Fruit fly (Drosophila melanogaster) Kc167 (cell line): ENCODE measurements around the gene CG12541.

ENCODE experiments used
- Myc ChIP-seq: fragments of >200 bp; optimal IDR thresholded peaks from 2 replicates; lab custom pipeline; 2017; ENCODE audit warnings: missing external identifiers
- Sin3A ChIP-seq: fragments of >200 bp; optimal IDR thresholded peaks from 2 replicates; lab custom pipeline; 2018; ENCODE audit warnings: missing external identifiers
- h ChIP-seq: fragments of >200 bp; optimal IDR thresholded peaks from 3 replicates; lab custom pipeline; 2018; ENCODE audit warnings: missing external identifiers
- insv ChIP-seq: fragments of >200 bp; optimal IDR thresholded peaks from 3 replicates; lab custom pipeline; 2018; ENCODE audit warnings: missing external identifiers
- psq ChIP-seq: fragments of >200 bp; optimal IDR thresholded peaks from 2 replicates; lab custom pipeline; 2017; ENCODE audit warnings: missing external identifiers
- ttk ChIP-seq: sonication (Bioruptor generic); optimal IDR thresholded peaks from 2 replicates; lab custom pipeline; 2017; ENCODE audit warnings: missing external identifiers

Gene CG12541

DNA sequence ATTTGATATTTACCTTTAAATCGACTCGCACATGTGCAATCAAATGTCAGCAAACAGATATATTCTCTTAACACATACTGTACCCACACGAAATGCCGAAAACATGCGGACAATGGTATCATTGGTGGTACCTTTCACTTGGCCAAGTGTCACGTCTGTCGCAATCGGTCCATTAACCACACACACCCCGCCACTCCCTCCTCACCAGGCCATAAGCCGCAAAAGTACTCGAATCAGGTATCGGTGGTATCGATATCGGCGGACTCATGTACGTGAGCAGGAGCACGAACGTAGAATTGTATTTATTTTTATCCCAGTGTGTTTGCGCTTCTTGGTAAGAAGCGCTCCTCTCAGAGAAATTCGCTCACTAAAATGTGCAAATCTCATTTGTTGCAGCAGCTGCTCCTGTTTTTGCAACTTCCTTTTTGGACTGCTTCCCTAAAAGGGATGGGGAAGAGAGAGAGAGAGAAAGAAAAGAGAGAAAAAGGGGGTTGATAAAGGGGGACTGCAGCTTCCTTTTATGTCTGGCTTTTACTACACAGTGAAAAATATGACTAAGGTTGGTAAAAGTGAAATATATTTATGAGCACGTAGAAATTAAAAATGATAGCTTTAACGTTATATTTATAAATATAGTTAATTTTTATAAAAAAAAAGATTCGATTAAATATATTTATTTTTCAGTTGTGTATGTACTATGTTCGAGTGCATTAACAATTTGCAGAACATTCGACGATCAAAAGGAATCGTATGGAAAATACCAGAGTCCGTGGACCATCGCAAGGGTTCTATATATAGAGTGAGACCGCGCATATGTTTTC is 82.1 kb downstream of the CG12541 start:
- TF ChIP-seq insv (no peak), Myc (no peak), psq (no peak)

DNA sequence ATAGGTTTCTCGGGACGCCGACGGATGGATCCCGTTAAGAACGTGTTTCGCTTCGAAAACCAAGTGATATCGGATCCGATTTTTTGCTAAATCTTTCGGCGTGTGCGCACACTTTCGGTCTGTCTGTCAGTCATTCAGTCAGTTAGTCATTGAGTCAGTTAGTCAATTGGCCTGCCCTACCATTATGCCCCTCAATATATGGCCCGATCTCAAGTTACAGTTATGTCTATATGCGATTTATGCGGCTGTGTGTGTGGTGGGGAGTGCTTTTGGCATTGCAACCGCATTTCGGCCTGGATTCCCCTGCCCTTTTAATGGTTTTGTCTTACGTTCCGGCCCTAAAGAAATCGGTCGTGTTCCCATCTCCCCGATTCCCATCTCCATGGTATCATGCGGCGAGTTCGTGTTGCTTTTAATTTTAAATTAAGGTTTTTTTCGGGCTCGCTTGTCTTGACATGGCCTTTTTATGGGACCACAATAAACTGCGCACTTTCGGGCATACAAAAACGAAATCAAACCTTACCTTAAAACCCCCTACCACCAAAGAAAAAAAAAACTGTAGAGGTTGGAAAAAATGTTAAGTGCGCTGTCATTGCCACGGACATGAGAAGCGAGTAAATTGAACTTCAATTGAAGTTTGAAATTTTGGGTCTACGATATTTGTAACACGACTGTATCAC is 83.0 kb downstream of the CG12541 start:
- no peak for TF ChIP-seq psq
- TF ChIP-seq ttk (lab: Kevin White, UChicago): no peak
- TF ChIP-seq Sin3A (lab: Kevin White, UChicago): no peak
- TF ChIP-seq h (lab: Kevin White, UChicago): no peak

DNA sequence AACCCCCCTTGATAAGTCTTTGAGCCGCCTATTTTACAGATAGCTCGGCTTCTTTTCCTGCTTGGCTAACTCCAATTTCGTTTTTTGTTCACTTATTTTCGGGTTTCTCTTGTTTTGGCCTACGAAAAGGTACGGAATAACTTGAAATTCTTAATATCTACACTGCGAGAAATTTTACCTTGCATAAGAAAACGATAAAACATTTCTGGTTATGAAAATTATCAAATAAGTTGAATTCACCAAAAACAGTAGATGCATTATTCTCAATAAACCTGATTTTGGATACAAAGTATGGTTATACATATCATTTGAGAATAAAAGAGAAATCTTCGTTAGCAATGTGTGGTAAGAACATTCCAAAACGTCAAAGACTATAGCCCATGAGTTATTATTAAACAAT is 83.8 kb downstream of the CG12541 start:
- TF ChIP-seq Sin3A (lab: Kevin White, UChicago) (no peak), ttk (lab: Kevin White, UChicago) (no peak), insv (no peak), h (lab: Kevin White, UChicago) (no peak), Myc (no peak), psq (no peak)

DNA sequence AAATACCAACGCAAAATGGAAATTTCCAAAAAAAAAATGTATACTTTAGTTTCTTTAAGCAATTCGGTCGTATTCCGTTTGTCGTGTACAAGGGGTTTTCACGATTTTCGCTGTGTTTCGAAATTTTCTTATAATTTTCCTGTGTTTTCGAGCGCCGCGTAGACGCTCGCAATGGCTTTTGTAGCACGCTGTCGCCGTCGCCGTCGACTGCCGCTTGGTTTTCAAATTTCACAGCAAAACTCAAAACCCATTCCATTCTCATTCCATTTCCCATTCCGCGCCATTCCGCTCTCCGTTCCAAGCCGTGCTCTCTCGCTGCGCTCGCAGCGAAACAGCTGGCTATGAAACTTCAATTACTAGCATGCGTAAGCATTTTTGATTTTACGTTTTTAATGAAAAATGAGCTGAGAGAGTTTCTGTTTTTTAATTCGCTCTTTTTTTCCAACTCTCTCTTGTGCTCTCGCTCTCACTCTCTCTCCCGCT is 84.3 kb downstream of the CG12541 start:
- no peak for TF ChIP-seq psq
- TF ChIP-seq h (lab: Kevin White, UChicago): no peak
- TF ChIP-seq Sin3A (lab: Kevin White, UChicago): no peak
- no peak for TF ChIP-seq Myc
- TF ChIP-seq insv: no peak
- no peak for TF ChIP-seq ttk (lab: Kevin White, UChicago)

DNA sequence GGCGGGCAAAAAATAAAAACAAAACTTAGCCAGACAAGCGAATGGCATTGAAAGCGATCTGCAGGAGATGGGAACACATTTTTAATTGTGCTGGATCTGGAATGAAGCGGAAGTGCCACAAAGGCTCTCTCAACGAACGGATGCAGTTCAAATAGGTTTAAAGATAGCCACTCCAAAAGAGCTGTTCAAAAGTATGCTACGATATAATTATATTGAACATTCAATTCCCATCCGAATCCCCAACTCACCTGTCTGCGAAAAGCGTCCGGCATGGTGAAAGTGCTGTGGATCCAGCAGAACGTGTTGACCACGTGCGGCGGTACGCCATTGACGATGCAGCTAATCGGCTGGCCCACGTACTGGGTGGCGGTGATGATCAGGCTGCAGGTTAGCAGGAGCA is 88.9 kb downstream of the CG12541 start:
- TF ChIP-seq ttk (lab: Kevin White, UChicago) (no peak), h (lab: Kevin White, UChicago) (no peak), Sin3A (lab: Kevin White, UChicago) (no peak), Myc (no peak), psq (no peak), insv (no peak)

DNA sequence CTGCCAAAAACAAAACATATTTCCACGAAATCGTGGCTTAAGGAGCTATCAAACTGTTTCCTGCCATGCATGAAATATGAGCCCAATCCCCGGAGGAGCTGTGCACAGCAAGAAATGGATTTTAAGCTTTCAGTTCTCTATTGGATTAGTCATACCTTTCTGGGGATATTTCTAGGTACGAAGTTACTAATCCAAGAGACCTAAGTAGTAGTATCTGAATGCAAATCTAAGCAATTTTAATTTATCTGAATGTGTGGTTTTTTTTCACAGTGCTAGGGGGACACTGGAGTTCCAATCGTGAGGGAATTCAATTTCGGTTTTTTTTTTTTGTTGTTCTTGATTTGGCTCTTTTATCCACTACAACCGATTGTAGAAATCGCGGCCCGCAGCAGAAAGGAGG is 89.5 kb downstream of the CG12541 start:
- no peak for TF ChIP-seq Myc
- no peak for TF ChIP-seq h (lab: Kevin White, UChicago)
- no peak for TF ChIP-seq psq
- TF ChIP-seq insv: no peak
- TF ChIP-seq ttk (lab: Kevin White, UChicago): no peak
- TF ChIP-seq Sin3A (lab: Kevin White, UChicago): no peak

DNA sequence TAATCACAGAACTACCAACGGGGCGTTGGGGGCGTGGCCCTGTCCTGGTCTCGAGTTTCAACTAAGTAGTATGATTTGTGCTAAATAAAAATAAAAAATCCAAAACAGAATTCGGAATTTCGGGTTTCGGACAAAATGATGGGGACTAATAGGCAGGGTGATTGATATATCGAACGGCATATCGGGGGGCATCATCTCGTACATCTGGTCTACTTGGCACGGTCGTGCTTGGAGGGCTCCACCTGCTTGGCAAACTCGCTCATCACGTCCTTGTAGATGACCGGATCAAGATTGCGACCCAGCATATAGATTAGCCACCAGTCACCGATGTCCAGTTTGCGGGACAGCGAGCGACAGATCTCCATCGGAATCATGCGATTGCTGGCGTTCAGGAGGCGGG is 91.6 kb downstream of the CG12541 start:
- no peak for TF ChIP-seq Sin3A (lab: Kevin White, UChicago)

DNA sequence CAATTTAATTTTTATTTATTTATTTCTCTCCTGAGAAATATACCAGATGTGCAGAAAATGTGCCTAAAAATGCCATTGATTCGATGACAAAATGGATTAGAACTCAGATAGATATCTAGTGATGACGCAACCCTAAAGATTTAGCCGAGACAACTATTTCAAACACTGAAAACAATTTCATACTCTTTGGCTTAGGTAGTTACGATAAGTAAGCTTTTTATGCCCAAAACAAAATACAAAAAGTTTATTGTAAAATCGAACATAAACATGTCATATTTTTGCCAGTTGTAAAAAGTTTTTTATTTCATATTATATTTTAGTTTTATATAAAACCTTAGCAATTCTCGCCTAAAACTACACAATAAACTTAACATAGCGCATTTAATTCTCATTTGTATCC is 92.5 kb downstream of the CG12541 start, which contains the start of gene CG3040:
TSS of gene CG3040 (minus strand) at position 54 of the 400 bp plus-strand sequence.
- TF ChIP-seq ttk (lab: Kevin White, UChicago) (no peak), Myc (no peak), h (lab: Kevin White, UChicago) (no peak), psq (no peak), insv (no peak)
